Fruit fly (Drosophila melanogaster) whole organism, prepupa: Measurements from ENCODE around the gene Rbfox1.

ENCODE experiments used
- CG10631 ChIP-seq: fragments of 200-800 bp; sonication (Bioruptor generic); optimal IDR thresholded peaks from 2 replicates; lab custom pipeline; 2016; ENCODE audit warnings: missing biosample characterization, missing genetic modification characterization
- CG11294 ChIP-seq: fragments of 200-800 bp; sonication (Bioruptor generic); IDR thresholded peaks from 2 replicates; pipeline ENCODE4 v1.3.6; 2022; ENCODE audit warnings: missing biosample characterization, missing genetic modification characterization
- CG11762 ChIP-seq: fragments of 200-800 bp; sonication (Bioruptor generic); optimal IDR thresholded peaks from 3 replicates; lab custom pipeline; 2016; ENCODE audit warnings: missing biosample characterization, missing genetic modification characterization; ENCODE audit not compliant: insufficient read depth
- CG15336 ChIP-seq: fragments of 200-800 bp; sonication (Bioruptor generic); IDR thresholded peaks from 2 replicates; pipeline ENCODE4 v1.3.6; 2022; ENCODE audit warnings: missing biosample characterization, missing genetic modification characterization
- CG16779 ChIP-seq: fragments of 200-800 bp; sonication (Bioruptor generic); optimal IDR thresholded peaks from 3 replicates; lab custom pipeline; 2017; ENCODE audit warnings: missing biosample characterization, mild to moderate bottlenecking, missing genetic modification characterization
- CG31627 ChIP-seq: fragments of 200-800 bp; sonication (Bioruptor generic); optimal IDR thresholded peaks from 3 replicates; lab custom pipeline; 2016; ENCODE audit warnings: missing biosample characterization, missing genetic modification characterization
- CG34406 ChIP-seq: fragments of 200-800 bp; sonication (Bioruptor generic); optimal IDR thresholded peaks from 3 replicates; lab custom pipeline; 2016; ENCODE audit warnings: missing biosample characterization, missing genetic modification characterization
- CG3919 ChIP-seq: fragments of 200-800 bp; sonication (Bioruptor generic); optimal IDR thresholded peaks from 3 replicates; lab custom pipeline; 2016; ENCODE audit warnings: missing biosample characterization, missing genetic modification characterization
- CG4318 ChIP-seq: fragments of 200-800 bp; sonication (Bioruptor generic); optimal IDR thresholded peaks from 3 replicates; lab custom pipeline; 2017; ENCODE audit warnings: missing biosample characterization, mild to moderate bottlenecking, missing genetic modification characterization
- CG6163 ChIP-seq: fragments of 200-800 bp; sonication (Bioruptor generic); IDR thresholded peaks from 3 replicates; pipeline ENCODE4 v1.3.6; 2022; ENCODE audit warnings: missing biosample characterization, missing genetic modification characterization
- CG6276 ChIP-seq: fragments of 200-800 bp; sonication (Bioruptor generic); optimal IDR thresholded peaks from 2 replicates; lab custom pipeline; 2017; ENCODE audit warnings: missing biosample characterization, mild to moderate bottlenecking, missing genetic modification characterization
- CG6792 ChIP-seq: fragments of 200-800 bp; sonication (Bioruptor generic); optimal IDR thresholded peaks from 3 replicates; lab custom pipeline; 2016; ENCODE audit warnings: missing biosample characterization, missing genetic modification characterization
- CG6854 ChIP-seq: fragments of 200-800 bp; sonication (Bioruptor generic); optimal IDR thresholded peaks from 2 replicates; lab custom pipeline; 2017; ENCODE audit warnings: missing biosample characterization, mild to moderate bottlenecking, missing genetic modification characterization
- CG9139 ChIP-seq: fragments of 200-800 bp; sonication (Bioruptor generic); optimal IDR thresholded peaks from 3 replicates; lab custom pipeline; 2017; ENCODE audit warnings: missing biosample characterization, mild to moderate bottlenecking, missing genetic modification characterization
- Eip75B ChIP-seq: fragments of 200-800 bp; sonication (Bioruptor generic); optimal IDR thresholded peaks from 3 replicates; lab custom pipeline; 2016; ENCODE audit warnings: missing biosample characterization, missing genetic modification characterization
- Eip78C ChIP-seq: fragments of 200-800 bp; sonication (Bioruptor generic); peaks from one replicate; lab custom pipeline; 2016; ENCODE audit warnings: missing biosample characterization, missing genetic modification characterization
- Eip93F ChIP-seq: fragments of 200-800 bp; sonication (Bioruptor generic); optimal IDR thresholded peaks from 2 replicates; lab custom pipeline; 2016; ENCODE audit warnings: missing biosample characterization, mild to moderate bottlenecking, missing genetic modification characterization
- Ets96B ChIP-seq: fragments of 200-800 bp; optimal IDR thresholded peaks from 2 replicates; lab custom pipeline; 2019; ENCODE audit warnings: missing biosample characterization, mild to moderate bottlenecking, missing genetic modification characterization, moderate library complexity
- Gug ChIP-seq: fragments of 200-800 bp; sonication (Bioruptor generic); IDR thresholded peaks from 2 replicates; pipeline ENCODE4 v1.3.6; 2022; ENCODE audit warnings: missing biosample characterization, missing genetic modification characterization
- Hr39 ChIP-seq: fragments of 200-800 bp; sonication (Bioruptor generic); optimal IDR thresholded peaks from 2 replicates; lab custom pipeline; 2016; ENCODE audit warnings: missing biosample characterization, missing genetic modification characterization
- Met ChIP-seq: fragments of 200-800 bp; sonication (Bioruptor generic); optimal IDR thresholded peaks from 3 replicates; lab custom pipeline; 2016; ENCODE audit warnings: missing biosample characterization, missing genetic modification characterization
- Smox ChIP-seq: fragments of 200-800 bp; sonication (Bioruptor generic); optimal IDR thresholded peaks from 3 replicates; lab custom pipeline; 2016; ENCODE audit warnings: missing biosample characterization, missing genetic modification characterization
- Sox102F ChIP-seq: fragments of 200-800 bp; sonication (Bioruptor generic); optimal IDR thresholded peaks from 2 replicates; lab custom pipeline; 2016; ENCODE audit warnings: missing biosample characterization, mild to moderate bottlenecking, missing genetic modification characterization
- Sox14 ChIP-seq: fragments of 200-800 bp; sonication (Bioruptor generic); optimal IDR thresholded peaks from 3 replicates; lab custom pipeline; 2016; ENCODE audit warnings: missing biosample characterization, missing genetic modification characterization
- Sox15 ChIP-seq: fragments of 200-800 bp; sonication (Bioruptor generic); optimal IDR thresholded peaks from 3 replicates; lab custom pipeline; 2016; ENCODE audit warnings: missing biosample characterization, missing genetic modification characterization
- achi ChIP-seq: fragments of 200-800 bp; sonication (Bioruptor generic); optimal IDR thresholded peaks from 3 replicates; lab custom pipeline; 2016; ENCODE audit warnings: missing biosample characterization, missing genetic modification characterization
- acj6 ChIP-seq: fragments of 200-800 bp; sonication (Bioruptor generic); optimal IDR thresholded peaks from 3 replicates; lab custom pipeline; 2016; ENCODE audit warnings: missing biosample characterization, missing genetic modification characterization
- esn ChIP-seq: fragments of 200-800 bp; sonication (Bioruptor generic); optimal IDR thresholded peaks from 2 replicates; lab custom pipeline; 2016; ENCODE audit warnings: missing biosample characterization, mild to moderate bottlenecking, missing genetic modification characterization, moderate library complexity
- fd85E ChIP-seq: fragments of 200-800 bp; sonication (Bioruptor generic); optimal IDR thresholded peaks from 3 replicates; lab custom pipeline; 2016; ENCODE audit warnings: missing biosample characterization, missing genetic modification characterization
- fkh ChIP-seq: fragments of 200-800 bp; sonication (Bioruptor generic); optimal IDR thresholded peaks from 3 replicates; lab custom pipeline; 2017; ENCODE audit warnings: missing biosample characterization, mild to moderate bottlenecking, missing genetic modification characterization, moderate library complexity
- net ChIP-seq: fragments of 200-800 bp; sonication (Bioruptor generic); optimal IDR thresholded peaks from 3 replicates; lab custom pipeline; 2016; ENCODE audit warnings: missing biosample characterization, missing genetic modification characterization
- pdm3 ChIP-seq: fragments of 200-800 bp; sonication (Bioruptor generic); optimal IDR thresholded peaks from 3 replicates; lab custom pipeline; 2016; ENCODE audit warnings: missing biosample characterization, missing genetic modification characterization
- salr ChIP-seq, 2 experiments: fragments of 200-800 bp; sonication (Bioruptor generic); optimal IDR thresholded peaks; 3 replicates each; lab custom pipeline; 2016 to 2018; ENCODE audit warnings: missing biosample characterization in 2 of 2, missing genetic modification characterization in 2 of 2, mild to moderate bottlenecking in 1 of 2
- svp ChIP-seq: fragments of 200-800 bp; sonication (Bioruptor generic); peaks from one replicate; lab custom pipeline; 2016; ENCODE audit warnings: missing biosample characterization, missing genetic modification characterization
- topi ChIP-seq: fragments of 200-800 bp; sonication (Bioruptor generic); optimal IDR thresholded peaks from 3 replicates; lab custom pipeline; 2016; ENCODE audit warnings: missing biosample characterization, missing genetic modification characterization
- vri ChIP-seq: fragments of 200-800 bp; sonication (Bioruptor generic); optimal IDR thresholded peaks from 3 replicates; lab custom pipeline; 2016; ENCODE audit warnings: missing biosample characterization, mild to moderate bottlenecking, missing genetic modification characterization

Rbfox1 gene

DNA sequence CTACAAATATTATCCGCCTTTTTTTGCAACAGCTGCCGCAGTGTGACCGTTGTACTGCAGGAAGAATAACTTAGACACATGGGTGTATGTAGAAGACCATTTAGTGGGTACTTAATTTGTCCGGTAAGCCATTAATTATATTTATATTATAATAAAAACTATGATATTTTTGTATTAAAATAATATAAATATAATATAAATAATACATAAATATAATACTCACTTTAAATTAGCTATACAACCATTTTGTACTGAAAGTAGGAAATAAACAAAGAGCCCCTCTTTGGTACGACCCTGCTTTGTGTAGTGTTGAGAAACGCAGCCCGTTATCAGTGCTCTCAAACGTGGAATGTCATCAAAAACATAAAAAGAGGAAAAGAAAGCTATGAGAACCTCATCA, 156.6 kb downstream of the Rbfox1 start, which contains the start of gene Cnep1r2 (continued):
- peak; percentile 96 for TF ChIP-seq achi (GFP tag; lab: Kevin White, UChicago)
- TF ChIP-seq esn: peak; percentile 92
- TF ChIP-seq fkh (GFP tag; lab: Kevin White, UChicago): peak; percentile 78
- peak; percentile 66 for TF ChIP-seq Eip93F (GFP tag; lab: Kevin White, UChicago)
- peak; percentile 83 for TF ChIP-seq pdm3 (GFP tag; lab: Kevin White, UChicago)
- peak in 1 of 2 experiments; percentile 84 for TF ChIP-seq salr (GFP tag; optimal IDR thresholded peaks at IDR 0.05; lab: Kevin White, UChicago)
- no peak for TF ChIP-seq Met (GFP tag; lab: Kevin White, UChicago)
- TF ChIP-seq Gug: peak; percentile 91
- TF ChIP-seq net (GFP tag; lab: Kevin White, UChicago): peak; percentile 85
- TF ChIP-seq CG16779: no peak
- no peak for TF ChIP-seq CG6276 (GFP tag; lab: Kevin White, UChicago)
- peak; percentile 88 for TF ChIP-seq CG3919 (GFP tag; lab: Kevin White, UChicago)
- peak; percentile 94 for TF ChIP-seq Eip78C (GFP tag; lab: Kevin White, UChicago)
- no peak for TF ChIP-seq vri (GFP tag; lab: Kevin White, UChicago)
- peak; percentile 37 for TF ChIP-seq fd85E (GFP tag; lab: Kevin White, UChicago)
- peak; percentile 78 for TF ChIP-seq Smox (GFP tag; lab: Kevin White, UChicago)
- TF ChIP-seq Eip75B (GFP tag; lab: Kevin White, UChicago): peak; percentile 82
- peak; percentile 85 for TF ChIP-seq Hr39 (GFP tag; lab: Kevin White, UChicago)
- peak; percentile 92 for TF ChIP-seq acj6 (GFP tag; lab: Kevin White, UChicago)
- peak; percentile 76 for TF ChIP-seq CG11762 (GFP tag; lab: Kevin White, UChicago)
- TF ChIP-seq CG11294 (GFP tag; lab: Robert Waterston, UW): peak; percentile 92
- TF ChIP-seq Sox14 (GFP tag; lab: Kevin White, UChicago): peak; percentile 84
- TF ChIP-seq CG15336 (GFP tag; lab: Robert Waterston, UW): peak; percentile 94
- peak; percentile 92; the same call in 2 of the 3 replicates for TF ChIP-seq CG6163 (GFP tag; lab: Robert Waterston, UW)
- TF ChIP-seq CG4318 (GFP tag; lab: Kevin White, UChicago): peak; percentile 91
- TF ChIP-seq Ets96B (tag; lab: Kevin White, UChicago): peak; percentile 94
- peak; percentile 87 for TF ChIP-seq CG6792 (GFP tag; lab: Kevin White, UChicago)
- TF ChIP-seq CG34406 (GFP tag; lab: Kevin White, UChicago): peak; percentile 96
- TF ChIP-seq CG9139 (GFP tag; lab: Kevin White, UChicago): peak; percentile 88
- TF ChIP-seq Sox15 (GFP tag; lab: Kevin White, UChicago): peak; percentile 93

DNA sequence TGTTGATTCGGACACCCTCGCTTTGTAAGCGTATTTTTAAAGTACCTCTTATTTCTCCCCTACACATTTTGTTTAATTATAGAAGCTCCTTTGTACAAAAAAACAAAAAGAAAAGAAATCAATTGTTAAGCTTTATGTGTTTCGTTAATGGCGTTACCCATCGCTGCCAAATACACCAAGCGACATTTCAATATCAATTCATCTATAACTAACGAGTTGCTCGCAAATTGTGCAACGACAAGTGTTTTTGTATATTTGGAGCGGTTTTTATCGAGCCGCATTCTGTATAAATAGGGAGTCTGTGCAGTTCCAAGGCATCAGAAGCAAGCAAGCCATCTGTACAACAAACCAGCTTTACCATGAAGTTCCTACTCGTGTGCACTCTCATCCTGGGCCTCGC, 158.2 kb downstream of the Rbfox1 start, which contains the start of gene CG18628:
Gene CG18628, plus strand, starts transcription at position 301 of the 400 bp plus-strand sequence.
- TF ChIP-seq CG6276 (GFP tag; lab: Kevin White, UChicago): no peak
- no peak for TF ChIP-seq Met (GFP tag; lab: Kevin White, UChicago)
- TF ChIP-seq CG6163 (GFP tag; lab: Robert Waterston, UW): no peak
- no peak for TF ChIP-seq esn
- no peak for TF ChIP-seq CG11762 (GFP tag; lab: Kevin White, UChicago)
- no peak for TF ChIP-seq CG6854 (GFP tag; lab: Kevin White, UChicago)
- TF ChIP-seq topi (GFP tag; lab: Kevin White, UChicago): no peak
- no peak for TF ChIP-seq Eip93F (GFP tag; lab: Kevin White, UChicago)
- TF ChIP-seq svp: no peak
- TF ChIP-seq CG31627 (GFP tag; lab: Kevin White, UChicago): no peak
- TF ChIP-seq fkh (GFP tag; lab: Kevin White, UChicago): no peak
- no peak for TF ChIP-seq Sox102F (GFP tag; lab: Kevin White, UChicago)
- TF ChIP-seq CG10631: no peak
- no peak for TF ChIP-seq CG9139 (GFP tag; lab: Kevin White, UChicago)
- TF ChIP-seq CG11294 (GFP tag; lab: Robert Waterston, UW): no peak
- no peak for TF ChIP-seq Hr39 (GFP tag; lab: Kevin White, UChicago)
- no peak for TF ChIP-seq Eip75B (GFP tag; lab: Kevin White, UChicago)
- no peak for TF ChIP-seq achi (GFP tag; lab: Kevin White, UChicago)
- no peak for TF ChIP-seq Smox (GFP tag; lab: Kevin White, UChicago)
- no peak for TF ChIP-seq Sox15 (GFP tag; lab: Kevin White, UChicago)

DNA sequence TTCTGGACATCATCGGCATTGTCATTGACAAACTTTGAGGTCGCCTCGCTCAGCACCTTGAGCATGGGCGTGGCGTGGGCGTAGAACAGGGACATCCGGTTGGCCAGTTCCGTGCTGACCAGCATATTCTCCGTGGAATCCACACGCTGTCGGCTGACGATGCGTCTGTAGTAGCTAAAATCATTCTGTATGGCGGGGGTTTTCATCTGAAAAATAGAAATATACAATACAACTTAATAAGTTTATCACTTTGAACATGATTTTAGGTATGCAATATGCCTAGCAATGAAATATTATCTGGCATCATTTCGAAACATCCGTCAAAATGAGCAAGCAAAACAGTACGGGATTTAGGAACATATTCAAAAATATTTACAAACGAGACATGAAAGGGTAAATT, 160.4 kb downstream of the Rbfox1 start, which contains the start of gene CG14154:
Gene CG14154, plus strand, starts transcription at position 301 of the 400 bp plus-strand sequence.
- TF ChIP-seq CG15336 (GFP tag; lab: Robert Waterston, UW): no peak
